Fruit fly (Drosophila melanogaster) whole organism, pupa: ENCODE measurements around the gene rdog.

Experiments used
- CG10348 ChIP-seq: fragments of 200-800 bp; sonication (Bioruptor generic); IDR thresholded peaks from 2 replicates; pipeline ENCODE4 v1.3.6; 2022; ENCODE audit warnings: missing biosample characterization, missing genetic modification characterization
- CG12605 ChIP-seq: fragments of 200-800 bp; sonication (Bioruptor generic); IDR thresholded peaks from 2 replicates; pipeline ENCODE4 v1.3.6; 2022; ENCODE audit warnings: missing biosample characterization, missing genetic modification characterization
- CG14655 ChIP-seq: fragments of 200-800 bp; sonication (Bioruptor generic); optimal IDR thresholded peaks from 3 replicates; lab custom pipeline; 2017; ENCODE audit warnings: mild to moderate bottlenecking, missing biosample characterization, missing genetic modification reagents, missing genetic modification characterization
- CG15710 ChIP-seq: fragments of 200-800 bp; sonication (Bioruptor generic); optimal IDR thresholded peaks from 2 replicates; lab custom pipeline; 2018; ENCODE audit warnings: missing biosample characterization, mild to moderate bottlenecking, missing genetic modification characterization, moderate library complexity
- CG17806 ChIP-seq: fragments of 200-800 bp; sonication (Bioruptor generic); optimal IDR thresholded peaks from 2 replicates; lab custom pipeline; 2018; ENCODE audit warnings: missing biosample characterization, mild to moderate bottlenecking, missing genetic modification characterization, moderate library complexity
- CG8159 ChIP-seq: fragments of 200-800 bp; sonication (Bioruptor generic); optimal IDR thresholded peaks from 3 replicates; lab custom pipeline; 2018; ENCODE audit warnings: missing biosample characterization, mild to moderate bottlenecking, missing genetic modification characterization, moderate library complexity
- CG8301 ChIP-seq: fragments of 200-800 bp; sonication (Bioruptor generic); optimal IDR thresholded peaks from 2 replicates; lab custom pipeline; 2018; ENCODE audit warnings: missing biosample characterization, mild to moderate bottlenecking, missing genetic modification characterization
- D1 ChIP-seq: fragments of 200-800 bp; sonication (Bioruptor generic); optimal IDR thresholded peaks from 2 replicates; lab custom pipeline; 2018; ENCODE audit warnings: missing biosample characterization, mild to moderate bottlenecking, missing genetic modification characterization, moderate library complexity
- Pif1A ChIP-seq: fragments of 200-800 bp; sonication (Bioruptor generic); optimal IDR thresholded peaks from 3 replicates; lab custom pipeline; 2016; ENCODE audit warnings: missing biosample characterization, missing genetic modification characterization
- gl ChIP-seq: fragments of 200-800 bp; sonication (Bioruptor generic); optimal IDR thresholded peaks from 2 replicates; lab custom pipeline; 2018; ENCODE audit warnings: missing biosample characterization, mild to moderate bottlenecking, missing genetic modification characterization

DNA sequence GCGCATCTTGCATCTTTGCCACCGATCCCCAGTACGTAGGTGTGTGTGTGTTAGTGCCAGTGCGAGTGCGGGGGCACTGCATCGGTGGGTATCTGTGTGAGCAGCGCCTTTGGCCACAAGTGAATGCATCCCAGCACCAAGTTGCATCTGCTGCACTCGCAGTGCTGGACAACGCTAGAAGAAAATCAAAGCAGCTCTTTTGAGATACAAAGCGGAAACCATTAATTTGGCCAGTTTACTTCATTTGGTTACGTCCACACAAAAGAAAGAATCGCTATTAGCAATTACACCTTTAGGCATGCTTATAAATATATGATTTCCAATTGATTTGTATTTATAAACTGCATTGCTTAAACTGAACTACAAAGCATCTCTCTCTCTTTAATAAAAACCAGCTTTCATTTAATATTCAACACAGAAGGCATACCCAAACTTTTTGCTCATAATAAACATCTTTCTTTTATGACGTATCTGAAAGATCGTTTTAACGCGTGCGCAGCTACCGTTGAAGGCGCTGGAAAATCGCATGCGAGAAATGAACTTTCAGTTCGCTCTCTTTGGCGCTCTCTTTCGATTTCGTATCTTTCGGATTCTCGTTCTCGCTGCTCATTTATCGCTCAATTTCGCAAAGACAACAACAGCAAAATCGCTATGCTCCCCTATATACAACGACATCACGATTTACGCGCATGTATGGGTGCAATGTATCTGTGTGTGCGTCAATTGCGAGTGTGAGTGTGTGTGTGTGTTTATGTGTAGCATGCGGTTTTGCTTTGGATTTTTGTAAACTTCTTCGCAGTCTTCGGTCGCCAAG lies 48.5 kb downstream of the rdog start:
- TF ChIP-seq CG12605 (no peak), CG8301 (tag; lab: Kevin White, UChicago) (peak; percentile 3), Pif1A (no peak), CG14655 (peak; percentile 33), CG8159 (peak; percentile 10), CG10348 (GFP tag; lab: Robert Waterston, UW) (no peak), CG17806 (tag; lab: Kevin White, UChicago) (peak; percentile 19), CG15710 (tag; lab: Kevin White, UChicago) (no peak), gl (tag; lab: Kevin White, UChicago) (no peak), D1 (tag; lab: Kevin White, UChicago) (no peak)
